Worm (Caenorhabditis elegans) whole organism, late embryonic: ENCODE results near the gene C53A5.11.

Source experiments
- Y22D7AL.16 ChIP-seq: sonication (generic microtip); optimal IDR thresholded peaks from 2 replicates; lab custom pipeline; 2016; ENCODE audit warnings: missing genetic modification characterization, missing compliant biosample characterization
- gmeb-2 ChIP-seq: sonication (generic microtip); optimal IDR thresholded peaks from 2 replicates; lab custom pipeline; 2016; ENCODE audit warnings: missing genetic modification characterization, inconsistent platforms, missing compliant biosample characterization
- nfya-1 ChIP-seq: sonication (generic microtip); optimal IDR thresholded peaks from 2 replicates; lab custom pipeline; 2017; ENCODE audit warnings: missing genetic modification characterization, mild to moderate bottlenecking, missing compliant biosample characterization, antibody characterized with exemption, moderate library complexity

ce11 chrV:14546569-14546968 lies 16.1 kb upstream of the C53A5.11 start, which contains the start of gene C53A5.13:
- TF ChIP-seq nfya-1 (tag; lab: Kevin White, UChicago): no peak
- no peak for TF ChIP-seq gmeb-2 (tag; lab: Kevin White, UChicago)
- TF ChIP-seq Y22D7AL.16 (tag; lab: Kevin White, UChicago): no peak
